Worm (Caenorhabditis elegans): ENCODE results near the gene ZK1058.3.

- TF ChIP-seq nhr-11 (tag; optimal IDR thresholded peaks at IDR 0.05) (no peak), sma-3 (GFP tag; optimal IDR thresholded peaks at IDR 0.05) (no peak), sma-9 (GFP tag; optimal IDR thresholded peaks at IDR 0.05) (no peak), sma-9 (tag; optimal IDR thresholded peaks at IDR 0.05) (no peak), egl-27 (tag; optimal IDR thresholded peaks at IDR 0.05) (no peak), zag-1 (tag; optimal IDR thresholded peaks at IDR 0.05) (no peak), ztf-11 (tag; optimal IDR thresholded peaks at IDR 0.05) (no peak), unc-55 (GFP tag; optimal IDR thresholded peaks at IDR 0.05) (no peak), nhr-77 (tag; optimal IDR thresholded peaks at IDR 0.05) (no peak), ZK546.5 (tag; optimal IDR thresholded peaks at IDR 0.05) (no peak), skn-1 (tag; optimal IDR thresholded peaks at IDR 0.05) (no peak), elt-3 (tag; optimal IDR thresholded peaks at IDR 0.05) (no peak), F13H6.1 (tag; optimal IDR thresholded peaks at IDR 0.05) (no peak)
Observed at ce11 chrIII:3914049-3914448, 4.6 kb upstream of the ZK1058.3 start, which contains the start of gene pat-3.

Data from whole organism, L2 larva.